Worm (Caenorhabditis elegans): ENCODE measurements around the gene K10G6.9.

DNA sequence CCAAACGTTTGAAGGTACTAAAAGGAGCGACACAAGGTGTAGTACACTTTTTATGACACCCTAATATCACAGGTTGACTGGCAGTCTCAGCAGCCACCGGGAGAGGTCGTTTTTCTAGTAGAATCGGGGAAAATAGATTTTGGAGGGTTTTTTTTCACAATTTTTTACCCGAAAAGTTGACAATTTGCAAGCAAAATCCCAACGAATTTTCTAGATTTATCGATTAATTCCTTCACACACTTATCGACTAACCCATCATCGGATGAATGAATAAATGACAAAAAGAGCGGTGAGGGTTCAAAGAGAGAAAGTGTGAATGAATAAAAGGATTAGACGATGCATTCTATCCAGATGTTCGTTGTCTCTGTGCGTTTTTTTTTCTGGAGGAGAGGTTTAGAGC is 16.1 kb upstream of the K10G6.9 start:
- TF ChIP-seq unc-62 (GFP tag; optimal IDR thresholded peaks at IDR 0.05) (no peak), ztf-11 (tag; optimal IDR thresholded peaks at IDR 0.05) (no peak), snpc-4 (tag; optimal IDR thresholded peaks at IDR 0.05) (no peak), pha-4 (tag; optimal IDR thresholded peaks at IDR 0.05) (no peak), ceh-28 (tag; optimal IDR thresholded peaks at IDR 0.05) (no peak), elt-3 (tag; optimal IDR thresholded peaks at IDR 0.05) (no peak), elt-2 (tag; optimal IDR thresholded peaks at IDR 0.05) (no peak), unc-39 (tag; optimal IDR thresholded peaks at IDR 0.05) (no peak), egl-5 (tag; optimal IDR thresholded peaks at IDR 0.05) (peak; percentile 12), hmg-11 (tag; optimal IDR thresholded peaks at IDR 0.05) (no peak), nhr-12 (tag; optimal IDR thresholded peaks at IDR 0.05) (no peak), nhr-23 (tag; optimal IDR thresholded peaks at IDR 0.05) (no peak)

Measured in whole organism, L3 larva.